Worm (Caenorhabditis elegans) whole organism, L1 larva: ENCODE data around the gene R05D3.8.

ENCODE experiments used
- C16A3.4 ChIP-seq: fragments of 150-350 bp; optimal IDR thresholded peaks from 2 replicates; lab custom pipeline; 2014; ENCODE audit warnings: missing biosample characterization, missing genetic modification characterization
- C34B4.2 ChIP-seq: sonication (generic microtip); optimal IDR thresholded peaks from 2 replicates; lab custom pipeline; 2017; ENCODE audit warnings: mild to moderate bottlenecking, missing genetic modification characterization, missing compliant biosample characterization
- alr-1 ChIP-seq: fragments of 200-800 bp; sonication (Bioruptor generic); optimal IDR thresholded peaks from 2 replicates; lab custom pipeline; 2018; ENCODE audit warnings: borderline replicate concordance, mild to moderate bottlenecking, missing genetic modification characterization, missing compliant biosample characterization
- ama-1 ChIP-seq: fragments of 150-350 bp; optimal IDR thresholded peaks from 2 replicates; lab custom pipeline; 2014
- blmp-1 ChIP-seq: fragments of 150-350 bp; optimal IDR thresholded peaks from 2 replicates; lab custom pipeline; 2014; ENCODE audit warnings: missing biosample characterization, missing genetic modification characterization
- ceh-8 ChIP-seq: fragments of 200-800 bp; sonication (Bioruptor generic); optimal IDR thresholded peaks from 2 replicates; lab custom pipeline; 2018; ENCODE audit warnings: mild to moderate bottlenecking, missing genetic modification characterization, moderate library complexity, missing compliant biosample characterization
- ceh-88 ChIP-seq: fragments of 200-800 bp; sonication (Bioruptor generic); IDR thresholded peaks from 2 replicates; pipeline ENCODE4 v1.3.6; 2022; ENCODE audit warnings: missing genetic modification characterization, missing compliant biosample characterization
- ces-1 ChIP-seq: fragments of 150-350 bp; optimal IDR thresholded peaks from 2 replicates; lab custom pipeline; 2014; ENCODE audit warnings: missing biosample characterization, missing genetic modification reagents, missing genetic modification characterization
- dpl-1 ChIP-seq, 3 experiments: fragments of 150-350 bp in 2 of 3; sonication (generic microtip) in 1 of 3; optimal IDR thresholded peaks; 2 replicates each; lab custom pipeline; 2014 to 2017; ENCODE audit warnings: missing biosample characterization in 3 of 3, missing genetic modification characterization in 3 of 3, missing genetic modification reagents in 3 of 3
- dsc-1 ChIP-seq: sonication (generic microtip); optimal IDR thresholded peaks from 2 replicates; lab custom pipeline; 2016; ENCODE audit warnings: mild to moderate bottlenecking, missing genetic modification characterization, missing compliant biosample characterization
- efl-1 ChIP-seq, 4 experiments: fragments of 150-350 bp; optimal IDR thresholded peaks in 3 of 4; peaks in 1 of 4; 1 replicate in 1 of 4; 2 replicates in 3 of 4; lab custom pipeline; 2014; ENCODE audit warnings: missing biosample characterization in 2 of 4, missing genetic modification characterization in 2 of 4, missing genetic modification reagents in 2 of 4
- efl-3 ChIP-seq: fragments of 200-800 bp; sonication (Bioruptor generic); optimal IDR thresholded peaks from 2 replicates; lab custom pipeline; 2018; ENCODE audit warnings: mild to moderate bottlenecking, missing genetic modification characterization, missing compliant biosample characterization
- egl-13 ChIP-seq: sonication (generic microtip); optimal IDR thresholded peaks from 2 replicates; lab custom pipeline; 2016; ENCODE audit warnings: missing genotype, missing genetic modification reagents, missing genetic modification characterization, missing compliant biosample characterization
- elt-2 ChIP-seq: sonication (generic microtip); optimal IDR thresholded peaks from 2 replicates; lab custom pipeline; 2016; ENCODE audit warnings: missing genetic modification characterization, mild to moderate bottlenecking, inconsistent platforms, missing compliant biosample characterization, missing genetic modification reagents
- elt-3 ChIP-seq, 6 experiments: fragments of 150-350 bp in 1 of 6; sonication (generic microtip); optimal IDR thresholded peaks; 2 replicates each; lab custom pipeline; 2017 to 2018; ENCODE audit warnings: missing biosample characterization in 6 of 6, missing genetic modification characterization in 6 of 6, inconsistent platforms in 1 of 6
- ets-5 ChIP-seq: fragments of 200-800 bp; sonication (Bioruptor generic); IDR thresholded peaks from 2 replicates; pipeline ENCODE4 v1.3.6; 2022; ENCODE audit warnings: missing genetic modification characterization, missing compliant biosample characterization
- fkh-4 ChIP-seq: sonication (generic microtip); optimal IDR thresholded peaks from 2 replicates; lab custom pipeline; 2016; ENCODE audit warnings: missing compliant biosample characterization, missing genetic modification characterization, borderline replicate concordance
- fkh-8 ChIP-seq: sonication (generic microtip); optimal IDR thresholded peaks from 2 replicates; lab custom pipeline; 2016; ENCODE audit warnings: mild to moderate bottlenecking, missing genetic modification characterization, missing compliant biosample characterization
- fos-1 ChIP-seq: fragments of 150-350 bp; optimal IDR thresholded peaks from 2 replicates; lab custom pipeline; 2014; ENCODE audit warnings: missing biosample characterization, missing genetic modification characterization
- grh-1 ChIP-seq: fragments of 200-800 bp; sonication (Bioruptor generic); IDR thresholded peaks from 2 replicates; pipeline ENCODE4 v1.3.6; 2022; ENCODE audit warnings: missing genetic modification reagents, missing genetic modification characterization, missing compliant biosample characterization
- hlh-4 ChIP-seq: sonication (generic microtip); optimal IDR thresholded peaks from 2 replicates; lab custom pipeline; 2016; ENCODE audit warnings: mild to moderate bottlenecking, missing genetic modification characterization, missing compliant biosample characterization
- hpl-2 ChIP-seq: fragments of 150-350 bp; optimal IDR thresholded peaks from 2 replicates; lab custom pipeline; 2014; ENCODE audit warnings: missing biosample characterization, missing genetic modification reagents, missing genetic modification characterization
- irx-1 ChIP-seq: sonication (generic microtip); optimal IDR thresholded peaks from 2 replicates; lab custom pipeline; 2016; ENCODE audit warnings: missing genetic modification characterization, missing compliant biosample characterization
- isw-1 ChIP-seq: fragments of 200-800 bp; sonication (Bioruptor generic); IDR thresholded peaks from 2 replicates; pipeline ENCODE4 v1.3.6; 2022; ENCODE audit warnings: missing genetic modification characterization, missing compliant biosample characterization
- lin-13 ChIP-seq: fragments of 150-350 bp; optimal IDR thresholded peaks from 2 replicates; lab custom pipeline; 2014; ENCODE audit warnings: missing biosample characterization, missing genetic modification reagents, missing genetic modification characterization
- lin-14 ChIP-seq: fragments of 200-800 bp; sonication (Bioruptor generic); optimal IDR thresholded peaks from 2 replicates; lab custom pipeline; 2018; ENCODE audit warnings: mild to moderate bottlenecking, missing genetic modification characterization, moderate library complexity, missing compliant biosample characterization
- lin-35 ChIP-seq, 2 experiments: fragments of 150-350 bp; optimal IDR thresholded peaks; 2 replicates each; lab custom pipeline; 2014; ENCODE audit warnings: missing biosample characterization in 2 of 2, missing genetic modification characterization in 2 of 2, missing genetic modification reagents in 2 of 2
- lin-39 ChIP-seq: fragments of 150-350 bp; optimal IDR thresholded peaks from 2 replicates; lab custom pipeline; 2014; ENCODE audit warnings: missing biosample characterization, missing genetic modification reagents, missing genetic modification characterization
- lsy-2 ChIP-seq, 2 experiments: fragments of 150-350 bp; optimal IDR thresholded peaks; 2 replicates each; lab custom pipeline; 2014; ENCODE audit warnings: missing biosample characterization in 2 of 2, missing genetic modification characterization in 2 of 2
- mab-9 ChIP-seq: fragments of 200-800 bp; sonication (Bioruptor generic); IDR thresholded peaks from 2 replicates; pipeline ENCODE4 v1.3.6; 2022; ENCODE audit warnings: missing genetic modification reagents, missing genetic modification characterization, missing compliant biosample characterization
- mdl-1 ChIP-seq, 2 experiments: fragments of 150-350 bp; optimal IDR thresholded peaks; 2 replicates each; lab custom pipeline; 2014 to 2017; ENCODE audit warnings: missing biosample characterization in 2 of 2, missing genetic modification characterization in 2 of 2, inconsistent platforms in 1 of 2
- mep-1 ChIP-seq: fragments of 150-350 bp; optimal IDR thresholded peaks from 2 replicates; lab custom pipeline; 2014; ENCODE audit warnings: missing biosample characterization, missing genetic modification characterization
- nhr-11 ChIP-seq: fragments of 150-350 bp; optimal IDR thresholded peaks from 2 replicates; lab custom pipeline; 2014; ENCODE audit warnings: missing biosample characterization, missing genetic modification characterization
- nhr-237 ChIP-seq: fragments of 150-350 bp; optimal IDR thresholded peaks from 2 replicates; lab custom pipeline; 2014; ENCODE audit warnings: missing biosample characterization, missing genetic modification characterization
- nhr-28 ChIP-seq: fragments of 150-350 bp; optimal IDR thresholded peaks from 2 replicates; lab custom pipeline; 2014; ENCODE audit warnings: missing biosample characterization, missing genetic modification characterization
- nhr-71 ChIP-seq: sonication (generic microtip); optimal IDR thresholded peaks from 2 replicates; lab custom pipeline; 2016; ENCODE audit warnings: mild to moderate bottlenecking, missing genetic modification characterization, moderate library complexity, missing compliant biosample characterization
- nhr-76 ChIP-seq: sonication (generic microtip); optimal IDR thresholded peaks from 2 replicates; lab custom pipeline; 2017; ENCODE audit warnings: missing biosample characterization, missing genetic modification characterization
- nhr-77 ChIP-seq: fragments of 150-350 bp; optimal IDR thresholded peaks from 2 replicates; lab custom pipeline; 2014; ENCODE audit warnings: missing biosample characterization, missing genetic modification characterization
- nhr-90 ChIP-seq: sonication (generic microtip); optimal IDR thresholded peaks from 2 replicates; lab custom pipeline; 2016; ENCODE audit warnings: mild to moderate bottlenecking, missing genetic modification characterization, missing compliant biosample characterization; ENCODE audit not compliant: poor library complexity
- pag-3 ChIP-seq: sonication (generic microtip); optimal IDR thresholded peaks from 2 replicates; lab custom pipeline; 2017; ENCODE audit warnings: missing genetic modification characterization, mild to moderate bottlenecking, missing compliant biosample characterization, antibody characterized with exemption, borderline replicate concordance; ENCODE audit not compliant: insufficient read depth
- rnt-1 ChIP-seq: sonication (generic microtip); optimal IDR thresholded peaks from 2 replicates; lab custom pipeline; 2016; ENCODE audit warnings: mild to moderate bottlenecking, missing genetic modification characterization, moderate library complexity, missing compliant biosample characterization
- skn-1 ChIP-seq: fragments of 150-350 bp; optimal IDR thresholded peaks from 2 replicates; lab custom pipeline; 2014; ENCODE audit warnings: missing biosample characterization, missing genetic modification characterization
- snpc-4 ChIP-seq: fragments of 150-350 bp; optimal IDR thresholded peaks from 2 replicates; lab custom pipeline; 2014; ENCODE audit warnings: missing biosample characterization, missing genetic modification characterization
- snu-23 ChIP-seq: sonication (generic microtip); optimal IDR thresholded peaks from 2 replicates; lab custom pipeline; 2016; ENCODE audit warnings: missing genetic modification characterization, missing compliant biosample characterization
- sox-4 ChIP-seq: sonication (generic microtip); optimal IDR thresholded peaks from 2 replicates; lab custom pipeline; 2016; ENCODE audit warnings: missing genetic modification characterization, missing compliant biosample characterization
- sptf-1 ChIP-seq: fragments of 150-350 bp; optimal IDR thresholded peaks from 2 replicates; lab custom pipeline; 2014; ENCODE audit warnings: missing biosample characterization, missing genetic modification characterization
- unc-30 ChIP-seq: sonication (generic microtip); optimal IDR thresholded peaks from 2 replicates; lab custom pipeline; 2017; ENCODE audit warnings: missing biosample characterization, missing genetic modification characterization
- vab-15 ChIP-seq: sonication (generic microtip); optimal IDR thresholded peaks from 2 replicates; lab custom pipeline; 2017; ENCODE audit warnings: missing genotype, mild to moderate bottlenecking, missing genetic modification characterization, missing compliant biosample characterization
- ztf-4 ChIP-seq: fragments of 150-350 bp; optimal IDR thresholded peaks from 2 replicates; lab custom pipeline; 2014; ENCODE audit warnings: missing biosample characterization, missing genetic modification characterization

R05D3.8 gene

ce11 chrIII:8394374-8395302 is 36.5 kb upstream of the R05D3.8 start, which contains the start of gene ZK353.10 (continued):
- TF ChIP-seq alr-1 (no peak), ets-5 (GFP tag; lab: Robert Waterston, UW) (no peak), dsc-1 (tag; lab: Kevin White, UChicago) (peak; percentile 18), grh-1 (no peak), isw-1 (GFP tag; lab: Robert Waterston, UW) (no peak; the same call in 1 of the 2 replicates), hlh-4 (no peak), vab-15 (tag; lab: Kevin White, UChicago) (no peak), nhr-71 (tag; lab: Kevin White, UChicago) (peak; percentile 34), irx-1 (tag; lab: Kevin White, UChicago) (no peak), fos-1 (tag; lab: Kevin White, UChicago) (no peak), ama-1 (lab: Kevin White, UChicago) (no peak), ceh-88 (GFP tag; lab: Robert Waterston, UW) (no peak), mdl-1 (tag; optimal IDR thresholded peaks at IDR 0.05; lab: Kevin White, UChicago) (no peak), nhr-76 (no peak), lin-35 (GFP tag; optimal IDR thresholded peaks at IDR 0.05; lab: Kevin White, UChicago) (peak in 1 of 2 experiments; percentile 3), snpc-4 (no peak), elt-3 (tag; optimal IDR thresholded peaks at IDR 0.05; lab: Kevin White, UChicago) (no peak), lin-13 (GFP tag; lab: Kevin White, UChicago) (no peak), ztf-4 (tag; lab: Kevin White, UChicago) (no peak), snu-23 (GFP tag; lab: Kevin White, UChicago) (no peak), skn-1 (no peak), dpl-1 (GFP tag; optimal IDR thresholded peaks at IDR 0.05; lab: Kevin White, UChicago) (no peak), lsy-2 (tag; optimal IDR thresholded peaks at IDR 0.05; lab: Kevin White, UChicago) (peak in 1 of 2 experiments; percentile 9), hpl-2 (no peak), blmp-1 (tag; lab: Kevin White, UChicago) (no peak), nhr-90 (no peak), fkh-8 (tag; lab: Kevin White, UChicago) (peak; percentile 26), mab-9 (GFP tag; lab: Robert Waterston, UW) (no peak), sox-4 (tag; lab: Kevin White, UChicago) (no peak), nhr-237 (no peak), nhr-28 (tag; lab: Kevin White, UChicago) (no peak), sptf-1 (no peak), nhr-77 (tag; lab: Kevin White, UChicago) (no peak), C16A3.4 (tag; lab: Kevin White, UChicago) (no peak), elt-2 (no peak), rnt-1 (tag; lab: Kevin White, UChicago) (no peak), nhr-11 (tag; lab: Kevin White, UChicago) (no peak), pag-3 (tag; lab: Kevin White, UChicago) (no peak), C34B4.2 (tag; lab: Kevin White, UChicago) (no peak)
- TF ChIP-seq, all 84 proteins: peak for 9

ce11 chrIII:8392307-8392706 is 34.2 kb upstream of the R05D3.8 start:
- TF ChIP-seq efl-3 (GFP tag; lab: Kevin White, UChicago) (no peak), sptf-1 (no peak), mep-1 (tag; lab: Kevin White, UChicago) (peak; percentile 37), ces-1 (peak; percentile 4), efl-1 (optimal IDR thresholded peaks at IDR 0.05; lab: Kevin White, UChicago) (peak; percentile 3 to 8), efl-1 (GFP tag; optimal IDR thresholded peaks at IDR 0.05 in 1 of 2; lab: Kevin White, UChicago) (peak in 1 of 2 experiments; percentile 72), nhr-71 (tag; lab: Kevin White, UChicago) (peak; percentile 63), ama-1 (lab: Kevin White, UChicago) (no peak), skn-1 (no peak), dsc-1 (tag; lab: Kevin White, UChicago) (peak; percentile 71), nhr-237 (no peak), lin-13 (GFP tag; lab: Kevin White, UChicago) (peak; percentile 26), blmp-1 (tag; lab: Kevin White, UChicago) (no peak), unc-30 (tag; lab: Kevin White, UChicago) (no peak), lin-35 (GFP tag; optimal IDR thresholded peaks at IDR 0.05; lab: Kevin White, UChicago) (peak in 1 of 2 experiments; percentile 15), ceh-8 (GFP tag; lab: Kevin White, UChicago) (peak; percentile 36), fkh-4 (tag; lab: Kevin White, UChicago) (no peak), dpl-1 (GFP tag; optimal IDR thresholded peaks at IDR 0.05; lab: Kevin White, UChicago) (peak in 1 of 3 experiments; percentile 43), hlh-4 (no peak), egl-13 (tag; lab: Kevin White, UChicago) (peak; percentile 63), C16A3.4 (tag; lab: Kevin White, UChicago) (no peak), lin-39 (tag; lab: Kevin White, UChicago) (no peak), lin-14 (GFP tag; lab: Kevin White, UChicago) (peak; percentile 85)
